Worm (Caenorhabditis elegans) whole organism, midembryonic: ENCODE data around the gene str-220.

Source experiments
- T22C8.4 ChIP-seq: fragments of 200-800 bp; sonication (Bioruptor generic); IDR thresholded peaks from 2 replicates; pipeline ENCODE4 v1.3.6; 2022; ENCODE audit warnings: missing genetic modification characterization, missing compliant biosample characterization
- ref-1 ChIP-seq: fragments of 200-800 bp; sonication (Bioruptor generic); conservative IDR thresholded peaks from 2 replicates; pipeline ENCODE4 v1.3.6; 2022; ENCODE audit warnings: missing genetic modification reagents, missing genetic modification characterization, missing compliant biosample characterization

ce11 chrIV:7147722-7148121 lies 23.4 kb downstream of the str-220 start:
- TF ChIP-seq T22C8.4 (GFP tag; lab: Robert Waterston, UW) (no peak), ref-1 (no peak)
